Fruit fly (Drosophila melanogaster) whole organism, wandering third instar larva: ENCODE data around the gene CG7778.
A peak's percentile ranks its signal among the peaks of the same experiment; 100 is the strongest.

Experiments used
- Abd-B ChIP-seq: fragments of >200 bp; optimal IDR thresholded peaks from 2 replicates; lab custom pipeline; 2017; ENCODE audit warnings: missing biosample characterization, missing genetic modification characterization
- CG9705 ChIP-seq: fragments of 200-800 bp; sonication (Bioruptor generic); optimal IDR thresholded peaks from 2 replicates; lab custom pipeline; 2018; ENCODE audit warnings: missing biosample characterization, mild to moderate bottlenecking, missing genetic modification characterization
- Dfd ChIP-seq: fragments of >200 bp; optimal IDR thresholded peaks from 2 replicates; lab custom pipeline; 2017; ENCODE audit warnings: missing biosample characterization, missing genetic modification characterization
- GATAd ChIP-seq: sonication (Bioruptor generic); optimal IDR thresholded peaks from 2 replicates; lab custom pipeline; 2016; ENCODE audit warnings: missing biosample characterization, missing genetic modification characterization
- HLH106 ChIP-seq: fragments of 200-800 bp; optimal IDR thresholded peaks from 3 replicates; lab custom pipeline; 2019; ENCODE audit warnings: missing biosample characterization, mild to moderate bottlenecking, missing genetic modification characterization, moderate library complexity
- Hnf4 ChIP-seq: fragments of 200-800 bp; sonication (Bioruptor generic); optimal IDR thresholded peaks from 2 replicates; lab custom pipeline; 2016; ENCODE audit warnings: missing biosample characterization, mild to moderate bottlenecking, missing genetic modification characterization
- Hr78 ChIP-seq: fragments of >200 bp; optimal IDR thresholded peaks from 2 replicates; lab custom pipeline; 2017; ENCODE audit warnings: missing biosample characterization, missing genetic modification characterization
- Hr83 ChIP-seq: fragments of 200-300 bp; sonication (Bioruptor generic); optimal IDR thresholded peaks from 2 replicates; lab custom pipeline; 2016; ENCODE audit warnings: missing biosample characterization, mild to moderate bottlenecking, missing genetic modification characterization, moderate library complexity; ENCODE audit not compliant: poor library complexity, severe bottlenecking
- Jra ChIP-seq: sonication (Bioruptor generic); optimal IDR thresholded peaks from 2 replicates; lab custom pipeline; 2016; ENCODE audit warnings: missing biosample characterization, missing genetic modification characterization
- Mio ChIP-seq: sonication (Bioruptor generic); optimal IDR thresholded peaks from 2 replicates; lab custom pipeline; 2016; ENCODE audit warnings: missing biosample characterization, missing genetic modification characterization
- Myc ChIP-seq: fragments of >200 bp; optimal IDR thresholded peaks from 2 replicates; lab custom pipeline; 2017
- N ChIP-seq: fragments of >200 bp; optimal IDR thresholded peaks from 2 replicates; lab custom pipeline; 2018; ENCODE audit warnings: missing biosample characterization, missing external identifiers, missing genetic modification characterization
- OdsH ChIP-seq: fragments of 200-800 bp; sonication (Bioruptor generic); optimal IDR thresholded peaks from 2 replicates; lab custom pipeline; 2016; ENCODE audit warnings: missing biosample characterization, mild to moderate bottlenecking, missing genetic modification characterization
- Rel ChIP-seq, 2 experiments: fragments of 200-800 bp; sonication (Bioruptor generic) in 1 of 2; optimal IDR thresholded peaks; 2 replicates in 1 of 2; 3 replicates in 1 of 2; lab custom pipeline; 2016 to 2019; ENCODE audit warnings: mild to moderate bottlenecking in 2 of 2, missing biosample characterization in 2 of 2, missing genetic modification characterization in 2 of 2, moderate library complexity in 1 of 2
- Sp1 ChIP-seq: fragments of 200-800 bp; sonication (Bioruptor generic); optimal IDR thresholded peaks from 3 replicates; lab custom pipeline; 2019; ENCODE audit warnings: missing biosample characterization, mild to moderate bottlenecking, missing genetic modification characterization, moderate library complexity
- br ChIP-seq: fragments of 200-800 bp; sonication (Bioruptor generic); optimal IDR thresholded peaks from 2 replicates; lab custom pipeline; 2016; ENCODE audit warnings: missing biosample characterization, missing genetic modification characterization
- brk ChIP-seq: fragments of 200-800 bp; sonication (Bioruptor generic); optimal IDR thresholded peaks from 2 replicates; lab custom pipeline; 2016; ENCODE audit warnings: missing biosample characterization, mild to moderate bottlenecking, missing genetic modification characterization
- dl ChIP-seq, 2 experiments: fragments of 175-275, 200-275 bp in 1 of 2; fragments of 200-275 bp in 1 of 2; sonication (Bioruptor generic); optimal IDR thresholded peaks; lab custom pipeline; 2018; ENCODE audit warnings: mild to moderate bottlenecking in 2 of 2, missing biosample characterization in 2 of 2, missing genetic modification characterization in 2 of 2, moderate library complexity in 2 of 2; ENCODE audit not compliant: partially characterized antibody in 2 of 2, insufficient read depth in 1 of 2
- foxo ChIP-seq, 2 experiments: fragments of 200-800 bp; sonication (Bioruptor generic); optimal IDR thresholded peaks; 2 replicates in 1 of 2; 3 replicates in 1 of 2; lab custom pipeline; 2016 to 2017; ENCODE audit warnings: missing biosample characterization in 2 of 2, missing genetic modification characterization in 2 of 2
- fru ChIP-seq: fragments of 200-800 bp; sonication (Bioruptor generic); optimal IDR thresholded peaks from 3 replicates; lab custom pipeline; 2016; ENCODE audit warnings: missing biosample characterization, mild to moderate bottlenecking, missing genetic modification characterization
- h ChIP-seq: fragments of 200-800 bp; sonication (Bioruptor generic); optimal IDR thresholded peaks from 3 replicates; lab custom pipeline; 2016; ENCODE audit warnings: missing biosample characterization, mild to moderate bottlenecking, missing genetic modification characterization
- psq ChIP-seq: fragments of 200-800 bp; sonication (Bioruptor generic); optimal IDR thresholded peaks from 3 replicates; lab custom pipeline; 2017; ENCODE audit warnings: missing biosample characterization, mild to moderate bottlenecking, missing genetic modification characterization, moderate library complexity
- rgr ChIP-seq: fragments of 200-800 bp; sonication (Bioruptor generic); optimal IDR thresholded peaks from 3 replicates; lab custom pipeline; 2016; ENCODE audit warnings: missing biosample characterization, mild to moderate bottlenecking, missing genetic modification characterization
- sage ChIP-seq: fragments of 200-800 bp; sonication (Bioruptor generic); optimal IDR thresholded peaks from 2 replicates; lab custom pipeline; 2016; ENCODE audit warnings: missing biosample characterization, mild to moderate bottlenecking, missing genetic modification characterization
- sv ChIP-seq: fragments of 200-800 bp; sonication (Bioruptor generic); optimal IDR thresholded peaks from 3 replicates; lab custom pipeline; 2016; ENCODE audit warnings: missing biosample characterization, missing genetic modification characterization
- tai ChIP-seq: sonication (Bioruptor generic); optimal IDR thresholded peaks from 2 replicates; lab custom pipeline; 2016; ENCODE audit warnings: missing biosample characterization, missing genetic modification characterization
- usp ChIP-seq: fragments of >200 bp; optimal IDR thresholded peaks from 2 replicates; lab custom pipeline; 2017; ENCODE audit warnings: missing biosample characterization, missing genetic modification characterization
- woc ChIP-seq: sonication (Bioruptor generic); optimal IDR thresholded peaks from 2 replicates; lab custom pipeline; 2016; ENCODE audit warnings: missing biosample characterization, mild to moderate bottlenecking, missing genetic modification characterization

Gene CG7778

dm6 chr2L:8362273-8362954 lies 16.0 kb downstream of the CG7778 start, which contains the start of gene CG7627 (continued):
- TF ChIP-seq Jra, result peak; percentile 83
- no peak for TF ChIP-seq Hr78 (GFP tag; lab: Kevin White, UChicago)
- TF ChIP-seq Mio (GFP tag; lab: Kevin White, UChicago), result no peak
- TF ChIP-seq sage (GFP tag; lab: Kevin White, UChicago), result peak; percentile 48
- peak; percentile 85 for TF ChIP-seq br (GFP tag; lab: Kevin White, UChicago)
- TF ChIP-seq Hr83, result peak; percentile 49
- peak; percentile 86 for TF ChIP-seq Hnf4 (GFP tag; lab: Kevin White, UChicago)
- no peak for TF ChIP-seq GATAd (GFP tag; lab: Kevin White, UChicago)
- TF ChIP-seq h (GFP tag; lab: Kevin White, UChicago), result peak; percentile 89
- peak; percentile 89 for TF ChIP-seq fru (GFP tag; lab: Kevin White, UChicago)
- TF ChIP-seq woc (GFP tag; lab: Kevin White, UChicago), result peak; percentile 93
- TF ChIP-seq psq (GFP tag; lab: Kevin White, UChicago), result peak; percentile 82
- TF ChIP-seq foxo (GFP tag; optimal IDR thresholded peaks at IDR 0.05; lab: Kevin White, UChicago), result peak in 1 of 2 experiments; percentile 90
- TF ChIP-seq CG9705 (GFP tag; lab: Kevin White, UChicago), result peak; percentile 53
- TF ChIP-seq usp (GFP tag; lab: Kevin White, UChicago), result no peak

DNA sequence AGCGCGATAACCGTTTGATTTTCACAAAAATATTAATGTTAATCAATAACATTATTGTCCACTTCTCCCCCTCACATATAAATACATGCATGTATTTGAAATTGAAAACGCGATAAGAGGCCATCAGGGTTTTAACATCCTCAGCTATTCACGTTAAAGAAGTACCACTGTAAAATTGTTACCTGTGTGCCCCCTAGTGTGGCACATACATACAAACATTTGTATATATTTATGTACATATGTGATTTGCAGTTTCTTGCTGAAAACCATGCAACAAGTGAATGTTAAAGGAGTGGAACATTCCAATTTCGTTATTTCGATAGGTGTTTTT lies 16.5 kb downstream of the CG7778 start:
- TF ChIP-seq dl (GFP tag; optimal IDR thresholded peaks at IDR 0.05; lab: Kevin White, UChicago; ENCODE audit: insufficient read depth in 1 of 2, partially characterized antibody in 2 of 2), result no peak
- TF ChIP-seq HLH106 (tag; lab: Kevin White, UChicago), result no peak
- no peak for TF ChIP-seq Hnf4 (GFP tag; lab: Kevin White, UChicago)
- no peak for TF ChIP-seq Dfd
- no peak for TF ChIP-seq br (GFP tag; lab: Kevin White, UChicago)
- TF ChIP-seq tai, result no peak

- TF ChIP-seq fru (GFP tag; lab: Kevin White, UChicago) (peak; percentile 20), sage (GFP tag; lab: Kevin White, UChicago) (no peak), Rel (GFP tag; optimal IDR thresholded peaks at IDR 0.05; lab: Kevin White, UChicago) (no peak), Rel (tag; optimal IDR thresholded peaks at IDR 0.05; lab: Kevin White, UChicago) (peak; percentile 3), CG9705 (GFP tag; lab: Kevin White, UChicago) (peak; percentile 9), OdsH (GFP tag; lab: Kevin White, UChicago) (no peak), foxo (GFP tag; optimal IDR thresholded peaks at IDR 0.05; lab: Kevin White, UChicago) (no peak), woc (GFP tag; lab: Kevin White, UChicago) (peak; percentile 7), Abd-B (GFP tag; lab: Kevin White, UChicago) (no peak), Myc (peak; percentile 62), rgr (GFP tag; lab: Kevin White, UChicago) (peak; percentile 36), Hnf4 (GFP tag; lab: Kevin White, UChicago) (peak; percentile 32), brk (GFP tag; lab: Kevin White, UChicago) (peak; percentile 38), h (GFP tag; lab: Kevin White, UChicago) (peak; percentile 58), tai (peak; percentile 48), Sp1 (GFP tag; lab: Kevin White, UChicago) (peak; percentile 58), N (GFP tag; lab: Kevin White, UChicago) (no peak), sv (GFP tag; lab: Kevin White, UChicago) (no peak)
Observed at dm6 chr2L:8364006-8364956, 17.9 kb downstream of the CG7778 start, which contains the start of the genes RpS13 and CSN8. RpS13 (minus strand) TSS chr2L:8364662. CSN8 (plus strand) TSS chr2L:8364855.
